Worm (Caenorhabditis elegans): ENCODE measurements around the gene rme-1.

rme-1 gene

DNA sequence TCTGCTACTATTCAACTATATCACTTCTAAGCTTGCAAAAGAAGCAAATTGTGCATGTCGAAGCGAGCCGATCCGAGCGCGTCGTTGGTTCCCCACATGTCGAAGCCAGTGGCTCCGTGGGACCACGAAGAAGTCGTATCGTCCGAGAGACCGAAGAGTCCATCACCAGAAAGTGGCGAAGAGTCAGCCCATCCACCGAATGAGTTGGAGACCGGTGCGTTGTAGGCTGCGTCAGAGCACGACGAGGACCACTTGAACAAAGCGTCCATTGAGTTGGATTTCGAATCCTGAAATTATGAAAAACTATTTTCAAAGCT lies 15.3 kb downstream of the rme-1 start:
- TF ChIP-seq sea-1 (GFP tag; conservative IDR thresholded peaks at IDR 0.05): no peak
- TF ChIP-seq tra-4 (tag; optimal IDR thresholded peaks at IDR 0.05): no peak
- no peak for TF ChIP-seq tbx-11 (GFP tag; IDR thresholded peaks at IDR 0.05)
- TF ChIP-seq ama-1 (optimal IDR thresholded peaks at IDR 0.05): peak; percentile 1
- no peak for TF ChIP-seq ceh-36 (tag; optimal IDR thresholded peaks at IDR 0.05)
- no peak for TF ChIP-seq aly-1 (tag; optimal IDR thresholded peaks at IDR 0.05)
- no peak for TF ChIP-seq hnd-1 (tag; optimal IDR thresholded peaks at IDR 0.05)

DNA sequence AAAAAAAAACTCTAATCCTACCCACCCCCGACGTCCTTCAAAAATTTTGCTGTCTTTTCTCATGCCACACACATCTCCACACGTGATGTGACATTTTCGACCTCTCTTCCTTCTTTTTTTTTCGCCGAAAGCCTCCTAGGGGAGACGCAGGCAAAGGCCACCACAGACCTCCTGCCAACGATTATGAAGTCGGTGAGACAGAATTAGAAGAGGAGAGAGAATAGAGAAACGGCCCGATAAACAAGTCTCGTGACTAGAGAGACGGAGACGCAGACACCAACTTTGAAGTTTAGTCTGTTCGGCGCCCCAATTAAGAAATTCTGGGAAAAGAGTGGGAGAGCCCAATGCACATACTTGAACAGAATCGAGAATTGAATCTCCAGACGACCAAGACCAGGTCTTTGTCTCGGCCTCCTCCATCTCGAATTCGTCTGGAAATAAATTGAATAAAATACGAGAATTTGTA lies 15.8 kb downstream of the rme-1 start:
- TF ChIP-seq scrt-1 (GFP tag; IDR thresholded peaks at IDR 0.05) (no peak), hmg-4 (GFP tag; optimal IDR thresholded peaks at IDR 0.05) (peak; percentile 38), sea-1 (GFP tag; conservative IDR thresholded peaks at IDR 0.05) (peak; percentile 46; the same call in 1 of the 2 replicates), B0310.2 (tag; optimal IDR thresholded peaks at IDR 0.05) (no peak), pes-1 (GFP tag; IDR thresholded peaks at IDR 0.05) (0 out of 2 replicates have a peak, but pooled peaks have one; percentile 49), F13C5.2 (tag; optimal IDR thresholded peaks at IDR 0.05) (peak; percentile 40), aly-1 (tag; optimal IDR thresholded peaks at IDR 0.05) (peak; percentile 27)

DNA sequence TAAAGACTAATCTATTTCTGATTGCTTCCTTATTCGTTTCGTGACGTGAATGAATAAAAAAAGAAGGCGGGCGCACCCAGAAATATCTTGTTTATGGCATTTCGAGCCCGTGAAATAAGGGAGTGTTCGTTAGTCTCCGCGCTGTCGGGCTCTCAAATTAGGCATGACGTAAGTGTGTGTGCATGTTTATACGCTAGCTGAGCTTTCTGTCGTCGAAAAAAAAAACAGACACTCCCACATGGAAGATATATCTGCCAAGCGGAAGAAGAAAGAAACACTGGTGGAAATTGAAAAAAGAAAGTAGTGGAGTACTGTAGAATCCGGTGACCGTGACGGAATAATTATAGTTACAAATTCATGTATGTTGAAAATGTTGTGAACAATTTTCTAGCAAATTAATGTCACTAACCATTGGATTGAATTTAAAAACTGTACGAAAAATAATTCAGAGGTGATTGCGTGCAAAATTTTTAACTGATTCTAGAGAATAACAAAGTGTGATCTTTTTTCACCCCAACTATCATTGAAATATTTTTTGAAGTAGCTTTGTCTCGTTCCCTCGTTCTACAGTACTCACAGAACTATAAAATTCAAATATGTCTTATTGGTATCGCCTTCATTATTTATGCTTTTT lies 16.4 kb downstream of the rme-1 start:
- TF ChIP-seq hmg-4 (GFP tag; optimal IDR thresholded peaks at IDR 0.05) (no peak), hnd-1 (tag; optimal IDR thresholded peaks at IDR 0.05) (no peak), flt-1 (GFP tag; IDR thresholded peaks at IDR 0.05) (no peak), ama-1 (optimal IDR thresholded peaks at IDR 0.05) (no peak), ceh-13 (GFP tag; optimal IDR thresholded peaks at IDR 0.05) (no peak), tbx-37 (GFP tag; conservative IDR thresholded peaks at IDR 0.05) (no peak), pes-1 (GFP tag; IDR thresholded peaks at IDR 0.05) (no peak), F13C5.2 (tag; optimal IDR thresholded peaks at IDR 0.05) (no peak), scrt-1 (GFP tag; IDR thresholded peaks at IDR 0.05) (no peak), B0310.2 (tag; optimal IDR thresholded peaks at IDR 0.05) (no peak)

DNA sequence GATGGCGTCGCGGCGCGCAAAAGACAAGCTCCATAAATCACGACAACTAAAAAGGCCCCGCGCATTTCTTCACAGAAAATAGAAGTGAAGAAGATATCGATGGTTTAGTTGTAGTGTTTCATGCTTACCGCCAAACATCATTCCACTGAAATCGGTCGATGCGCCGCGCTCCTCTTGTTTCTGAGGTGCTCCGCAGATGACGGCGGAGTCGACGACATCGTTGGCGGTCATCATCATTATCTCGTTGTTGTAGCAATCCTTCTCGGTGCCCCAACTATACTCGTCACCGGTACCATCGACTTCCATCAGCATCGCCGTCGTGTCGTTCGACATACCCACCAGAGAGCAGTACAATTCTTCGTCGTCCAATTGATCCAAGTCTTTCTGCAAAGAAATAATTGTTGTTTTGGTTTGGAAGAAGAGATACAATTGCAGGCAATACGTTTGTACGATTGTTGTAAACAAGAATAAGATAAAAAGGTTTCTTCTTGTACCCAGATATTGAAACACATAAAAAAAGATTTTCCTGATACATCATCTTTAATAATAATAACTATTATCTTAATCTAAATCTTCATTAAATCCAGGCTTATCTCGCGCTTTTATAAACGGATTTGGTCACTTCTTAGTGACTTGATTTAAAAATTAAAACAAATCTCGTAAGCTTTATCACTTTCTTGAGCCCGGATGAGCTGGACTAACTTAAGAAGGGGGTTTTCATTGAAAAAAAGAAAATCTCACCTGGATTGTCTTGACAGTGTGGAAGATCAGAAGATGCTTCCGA lies 17.3 kb downstream of the rme-1 start:
- TF ChIP-seq scrt-1 (GFP tag; IDR thresholded peaks at IDR 0.05) (no peak), flt-1 (GFP tag; IDR thresholded peaks at IDR 0.05) (no peak), hnd-1 (tag; optimal IDR thresholded peaks at IDR 0.05) (no peak), tbx-11 (GFP tag; IDR thresholded peaks at IDR 0.05) (no peak), ceh-36 (tag; optimal IDR thresholded peaks at IDR 0.05) (no peak), hmg-4 (GFP tag; optimal IDR thresholded peaks at IDR 0.05) (no peak), ets-7 (tag; optimal IDR thresholded peaks at IDR 0.05) (no peak), ceh-13 (GFP tag; optimal IDR thresholded peaks at IDR 0.05) (no peak), aly-1 (tag; optimal IDR thresholded peaks at IDR 0.05) (no peak), sea-1 (GFP tag; conservative IDR thresholded peaks at IDR 0.05) (no peak), F13C5.2 (tag; optimal IDR thresholded peaks at IDR 0.05) (no peak)

DNA sequence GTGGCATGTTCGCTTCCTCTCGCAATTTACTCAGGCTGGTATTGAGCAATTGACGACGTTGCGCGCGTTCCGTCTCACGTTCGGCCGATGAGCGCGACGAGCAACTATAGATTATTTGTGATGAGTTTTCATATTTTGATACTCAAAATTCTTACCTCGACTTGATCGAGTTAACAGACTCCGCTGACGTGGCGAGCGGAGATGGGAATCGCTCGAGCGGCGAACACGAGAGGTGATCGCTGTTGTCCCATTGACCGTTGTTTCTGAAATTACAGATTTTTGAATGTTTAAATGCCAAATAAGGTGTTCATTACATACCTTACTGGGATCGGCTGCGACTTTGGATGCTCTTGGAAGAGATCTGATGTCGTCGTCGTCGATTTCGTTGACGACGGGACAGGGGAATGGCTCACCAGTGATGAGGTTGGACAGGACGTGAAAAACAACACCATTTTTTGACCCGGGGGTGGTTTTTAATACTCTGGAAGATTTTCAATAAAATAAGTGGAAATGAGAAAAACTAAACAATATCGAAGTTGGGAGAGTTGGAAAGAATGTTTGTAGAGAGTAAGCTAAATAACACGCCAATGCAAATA lies 17.9 kb downstream of the rme-1 start, which contains the start of gene W06H8.6:
TSS of gene W06H8.6 (minus strand) at position 481 of the 596 bp plus-strand sequence.
- TF ChIP-seq B0310.2 (tag; optimal IDR thresholded peaks at IDR 0.05) (no peak), pes-1 (GFP tag; IDR thresholded peaks at IDR 0.05) (0 out of 2 replicates have a peak, but pooled peaks have one; percentile 31), tra-4 (tag; optimal IDR thresholded peaks at IDR 0.05) (peak; percentile 13)

DNA sequence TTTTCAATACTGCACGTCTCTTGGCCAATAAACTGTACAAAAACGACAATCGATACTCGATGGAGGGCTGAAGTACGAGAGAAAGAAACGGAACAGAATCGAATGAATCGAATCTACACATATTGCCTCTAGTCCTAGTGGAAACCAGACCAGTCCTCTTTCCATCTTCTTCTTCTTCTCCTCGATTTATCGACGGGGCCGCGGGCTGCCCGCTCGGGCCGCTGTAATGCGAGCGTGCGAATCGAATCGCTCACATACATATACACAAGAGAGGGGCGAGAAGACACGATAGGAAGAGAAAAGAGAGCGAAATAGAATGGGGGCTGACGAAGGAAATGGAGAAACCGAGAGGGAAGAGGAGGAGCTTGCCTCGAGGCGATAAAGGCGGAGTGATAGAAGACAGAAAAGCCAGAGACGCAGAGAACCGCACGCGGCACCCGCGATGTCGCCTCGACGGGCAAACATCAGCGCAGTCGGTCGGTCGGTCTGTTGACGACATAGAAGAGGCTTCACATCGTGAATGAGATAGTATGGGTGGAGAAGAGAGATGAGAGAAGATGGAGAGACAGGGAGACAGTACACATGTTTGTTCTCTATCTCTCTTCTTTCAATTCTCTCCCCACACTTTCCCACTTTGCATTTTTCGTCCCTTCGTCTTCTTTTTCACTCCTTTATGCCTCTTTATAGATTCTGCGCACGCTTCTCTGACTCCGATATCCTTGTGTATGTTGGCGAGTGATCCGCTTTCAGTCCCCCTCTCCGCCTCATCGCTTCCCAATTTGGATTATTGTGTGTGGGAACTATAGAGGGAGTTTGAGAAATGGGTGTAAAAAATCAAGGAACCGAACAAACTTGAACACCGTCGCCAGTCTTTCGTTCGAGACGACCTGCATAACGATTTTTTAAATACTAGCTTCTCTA lies 18.9 kb downstream of the rme-1 start:
- TF ChIP-seq hmbx-1 (tag; optimal IDR thresholded peaks at IDR 0.05): no peak
- peak; percentile 50 for TF ChIP-seq aly-1 (tag; optimal IDR thresholded peaks at IDR 0.05)
- no peak for TF ChIP-seq B0310.2 (tag; optimal IDR thresholded peaks at IDR 0.05)
- TF ChIP-seq hnd-1 (tag; optimal IDR thresholded peaks at IDR 0.05): no peak
- no peak for TF ChIP-seq tra-4 (tag; optimal IDR thresholded peaks at IDR 0.05)
- TF ChIP-seq sea-1 (GFP tag; conservative IDR thresholded peaks at IDR 0.05): 0 out of 2 replicates have a peak, but pooled peaks have one; percentile 29
- 0 out of 2 replicates have a peak, but pooled peaks have one; percentile 32 for TF ChIP-seq flt-1 (GFP tag; IDR thresholded peaks at IDR 0.05)
- no peak for TF ChIP-seq ceh-13 (GFP tag; optimal IDR thresholded peaks at IDR 0.05)
- TF ChIP-seq tbx-11 (GFP tag; IDR thresholded peaks at IDR 0.05): no peak
- TF ChIP-seq F13C5.2 (tag; optimal IDR thresholded peaks at IDR 0.05): peak; percentile 73
- 0 out of 2 replicates have a peak, but pooled peaks have one; percentile 44 for TF ChIP-seq scrt-1 (GFP tag; IDR thresholded peaks at IDR 0.05)
- TF ChIP-seq ama-1 (optimal IDR thresholded peaks at IDR 0.05): peak; percentile 70
- no peak for TF ChIP-seq ets-7 (tag; optimal IDR thresholded peaks at IDR 0.05)
- no peak for TF ChIP-seq ceh-36 (tag; optimal IDR thresholded peaks at IDR 0.05)
- TF ChIP-seq tbx-37 (GFP tag; conservative IDR thresholded peaks at IDR 0.05): 0 out of 2 replicates have a peak, but pooled peaks have one; percentile 6
- TF ChIP-seq pes-1 (GFP tag; IDR thresholded peaks at IDR 0.05): peak; percentile 62; the same call in 1 of the 2 replicates
- peak; percentile 68 for TF ChIP-seq hmg-4 (GFP tag; optimal IDR thresholded peaks at IDR 0.05)
